Fruit fly (Drosophila melanogaster) whole organism, embryonic: ENCODE data around the gene CG11858.

ENCODE experiments used
- B-H2 ChIP-seq: fragments of 200-800 bp; sonication (Bioruptor generic); optimal IDR thresholded peaks from 2 replicates; lab custom pipeline; 2018; ENCODE audit warnings: missing biosample characterization, mild to moderate bottlenecking, missing genetic modification characterization
- Bdp1 ChIP-seq: fragments of 200-800 bp; sonication (Bioruptor generic); optimal IDR thresholded peaks from 3 replicates; lab custom pipeline; 2016; ENCODE audit warnings: missing biosample characterization, missing genetic modification characterization
- CG10209 ChIP-seq: fragments of 200-800 bp; sonication (Bioruptor generic); optimal IDR thresholded peaks from 3 replicates; lab custom pipeline; 2017; ENCODE audit warnings: missing biosample characterization, mild to moderate bottlenecking, missing genetic modification characterization, missing genetic modification reagents
- CG10462 ChIP-seq: fragments of 200-800 bp; sonication (Bioruptor generic); optimal IDR thresholded peaks from 2 replicates; lab custom pipeline; 2016; ENCODE audit warnings: missing biosample characterization, missing genetic modification characterization
- CG15479 ChIP-seq: fragments of 200-800 bp; sonication (Bioruptor generic); optimal IDR thresholded peaks from 3 replicates; lab custom pipeline; 2019; ENCODE audit warnings: missing biosample characterization, mild to moderate bottlenecking, missing genetic modification characterization, moderate library complexity
- CG17802 ChIP-seq: fragments of 200-800 bp; sonication (Bioruptor generic); optimal IDR thresholded peaks from 2 replicates; lab custom pipeline; 2018; ENCODE audit warnings: missing biosample characterization, mild to moderate bottlenecking, missing genetic modification characterization, moderate library complexity
- CG17912 ChIP-seq: fragments of 200-800 bp; sonication (Bioruptor generic); optimal IDR thresholded peaks from 2 replicates; lab custom pipeline; 2018; ENCODE audit warnings: missing biosample characterization, mild to moderate bottlenecking, missing genetic modification characterization
- CG30431 ChIP-seq: fragments of 200-800 bp; sonication (Bioruptor generic); optimal IDR thresholded peaks from 2 replicates; lab custom pipeline; 2017; ENCODE audit warnings: missing biosample characterization, missing genetic modification characterization
- CG4360 ChIP-seq: fragments of 200-800 bp; sonication (Bioruptor generic); IDR thresholded peaks from 2 replicates; pipeline ENCODE4 v1.3.6; 2022; ENCODE audit warnings: missing biosample characterization, missing genetic modification characterization
- CG5245 ChIP-seq: fragments of 200-800 bp; sonication (Bioruptor generic); optimal IDR thresholded peaks from 3 replicates; lab custom pipeline; 2016; ENCODE audit warnings: missing biosample characterization, missing genetic modification characterization
- CG6272 ChIP-seq: fragments of 200-800 bp; sonication (Bioruptor generic); IDR thresholded peaks from 2 replicates; pipeline ENCODE4 v1.3.6; 2022; ENCODE audit warnings: missing biosample characterization, missing genetic modification characterization
- CG6689 ChIP-seq: fragments of 200-800 bp; sonication (Bioruptor generic); IDR thresholded peaks from 2 replicates; pipeline ENCODE4 v1.3.6; 2022; ENCODE audit warnings: missing biosample characterization, missing genetic modification characterization
- CG7928 ChIP-seq: fragments of 200-800 bp; sonication (Bioruptor generic); optimal IDR thresholded peaks from 2 replicates; lab custom pipeline; 2017; ENCODE audit warnings: missing biosample characterization, mild to moderate bottlenecking, missing genetic modification characterization
- CG9876 ChIP-seq: fragments of 200-800 bp; sonication (Bioruptor generic); optimal IDR thresholded peaks from 2 replicates; lab custom pipeline; 2016; ENCODE audit warnings: missing biosample characterization, missing genetic modification characterization
- CG9932 ChIP-seq: fragments of 200-800 bp; sonication (Bioruptor generic); IDR thresholded peaks from 2 replicates; pipeline ENCODE4 v1.3.6; 2022; ENCODE audit warnings: missing biosample characterization, missing genetic modification characterization
- D ChIP-seq, 2 experiments: fragments of 200-800 bp in 1 of 2; fragments of >200 bp in 1 of 2; sonication (Bioruptor generic) in 1 of 2; optimal IDR thresholded peaks; 2 replicates in 1 of 2; 3 replicates in 1 of 2; lab custom pipeline; 2017; ENCODE audit warnings: mild to moderate bottlenecking in 1 of 2, missing biosample characterization in 1 of 2, missing genetic modification characterization in 1 of 2, missing genetic modification reagents in 1 of 2
- Dek ChIP-seq: fragments of 200-800 bp; sonication (Bioruptor generic); optimal IDR thresholded peaks from 3 replicates; lab custom pipeline; 2019; ENCODE audit warnings: missing biosample characterization, mild to moderate bottlenecking, missing genetic modification characterization, moderate library complexity
- Gug ChIP-seq: fragments of 200-800 bp; sonication (Bioruptor generic); IDR thresholded peaks from 4 replicates; pipeline ENCODE4 v1.3.6; 2022; ENCODE audit warnings: missing biosample characterization, missing genetic modification characterization
- H2.0 ChIP-seq: fragments of 200-800 bp; sonication (Bioruptor generic); IDR thresholded peaks from 2 replicates; pipeline ENCODE4 v1.3.6; 2022; ENCODE audit warnings: missing biosample characterization, missing genetic modification characterization
- Hr3 ChIP-seq: fragments of 200-800 bp; sonication (Bioruptor generic); optimal IDR thresholded peaks from 3 replicates; lab custom pipeline; 2016; ENCODE audit warnings: missing biosample characterization, missing genetic modification characterization
- NC2α ChIP-seq: fragments of 200-800 bp; sonication (Bioruptor generic); optimal IDR thresholded peaks from 2 replicates; lab custom pipeline; 2016; ENCODE audit warnings: missing biosample characterization, missing genetic modification characterization
- NC2β ChIP-seq: fragments of 200-800 bp; sonication (Bioruptor generic); optimal IDR thresholded peaks from 2 replicates; lab custom pipeline; 2016; ENCODE audit warnings: missing biosample characterization, missing genetic modification characterization
- NFAT ChIP-seq: fragments of 200-800 bp; sonication (Bioruptor generic); IDR thresholded peaks from 2 replicates; pipeline ENCODE4 v1.3.6; 2022; ENCODE audit warnings: missing biosample characterization, missing genetic modification characterization
- Pdp1 ChIP-seq, 2 experiments: fragments of 200-800 bp; sonication (Bioruptor generic); optimal IDR thresholded peaks; 3 replicates each; lab custom pipeline; 2016; ENCODE audit warnings: missing biosample characterization in 2 of 2, missing genetic modification characterization in 2 of 2, mild to moderate bottlenecking in 1 of 2, moderate library complexity in 1 of 2
- Usf ChIP-seq: fragments of 200-800 bp; sonication (Bioruptor generic); optimal IDR thresholded peaks from 2 replicates; lab custom pipeline; 2017; ENCODE audit warnings: missing genotype, missing biosample characterization, missing genetic modification characterization
- Xrp1 ChIP-seq: fragments of 200-800 bp; sonication (Bioruptor generic); IDR thresholded peaks from 2 replicates; pipeline ENCODE4 v1.3.6; 2022; ENCODE audit warnings: missing biosample characterization, missing genetic modification characterization
- YL-1 ChIP-seq: fragments of 200-800 bp; sonication (Bioruptor generic); optimal IDR thresholded peaks from 3 replicates; lab custom pipeline; 2017; ENCODE audit warnings: missing biosample characterization, mild to moderate bottlenecking, missing genetic modification characterization
- bcd ChIP-seq: fragments of 200-800 bp; sonication (Bioruptor generic); optimal IDR thresholded peaks from 2 replicates; lab custom pipeline; 2017; ENCODE audit warnings: missing biosample characterization, mild to moderate bottlenecking, missing genetic modification characterization
- br ChIP-seq: fragments of >200 bp; optimal IDR thresholded peaks from 2 replicates; lab custom pipeline; 2017
- bsh ChIP-seq, 2 experiments: fragments of 200-800 bp; sonication (Bioruptor generic); optimal IDR thresholded peaks; 2 replicates each; lab custom pipeline; 2017 to 2018; ENCODE audit warnings: mild to moderate bottlenecking in 2 of 2, missing biosample characterization in 2 of 2, missing genetic modification characterization in 2 of 2, moderate library complexity in 1 of 2
- cad ChIP-seq: fragments of >200 bp; optimal IDR thresholded peaks from 2 replicates; lab custom pipeline; 2017; ENCODE audit warnings: missing biosample characterization, missing genetic modification characterization
- cg ChIP-seq: fragments of 200-800 bp; sonication (Bioruptor generic); optimal IDR thresholded peaks from 3 replicates; lab custom pipeline; 2019; ENCODE audit warnings: missing biosample characterization, mild to moderate bottlenecking, missing genetic modification characterization, moderate library complexity
- dysf ChIP-seq: fragments of 200-800 bp; sonication (Bioruptor generic); IDR thresholded peaks from 3 replicates; pipeline ENCODE4 v1.3.6; 2022; ENCODE audit warnings: missing biosample characterization, missing genetic modification characterization
- en ChIP-seq: fragments of 200-800 bp; sonication (Bioruptor generic); optimal IDR thresholded peaks from 2 replicates; lab custom pipeline; 2016; ENCODE audit warnings: missing biosample characterization, missing genetic modification characterization
- ewg ChIP-seq: fragments of 200-800 bp; sonication (Bioruptor generic); optimal IDR thresholded peaks from 3 replicates; lab custom pipeline; 2017; ENCODE audit warnings: mild to moderate bottlenecking, missing biosample characterization, missing genetic modification reagents, missing genetic modification characterization
- fu2 ChIP-seq: fragments of 200-800 bp; sonication (Bioruptor generic); optimal IDR thresholded peaks from 2 replicates; lab custom pipeline; 2016; ENCODE audit warnings: missing biosample characterization, missing genetic modification characterization
- hb ChIP-seq: fragments of 200-800 bp; sonication (Bioruptor generic); IDR thresholded peaks from 3 replicates; pipeline ENCODE4 v1.3.6; 2022; ENCODE audit warnings: missing biosample characterization, missing genetic modification characterization; ENCODE audit not compliant: partially characterized antibody
- inv ChIP-seq: fragments of 200-800 bp; sonication (Bioruptor generic); IDR thresholded peaks from 2 replicates; pipeline ENCODE4 v1.3.6; 2022; ENCODE audit warnings: missing biosample characterization, missing genetic modification characterization; ENCODE audit not compliant: partially characterized antibody
- mirr ChIP-seq: fragments of 200-800 bp; sonication (Bioruptor generic); optimal IDR thresholded peaks from 3 replicates; lab custom pipeline; 2018; ENCODE audit warnings: missing biosample characterization, mild to moderate bottlenecking, missing genetic modification characterization
- pb ChIP-seq: fragments of 200-800 bp; sonication (Bioruptor generic); optimal IDR thresholded peaks from 3 replicates; lab custom pipeline; 2016; ENCODE audit warnings: missing biosample characterization, missing genetic modification characterization
- pho ChIP-seq: fragments of 200-800 bp; sonication (Bioruptor generic); optimal IDR thresholded peaks from 2 replicates; lab custom pipeline; 2016; ENCODE audit warnings: missing biosample characterization, missing genetic modification characterization
- pita ChIP-seq: fragments of 200-800 bp; sonication (Bioruptor generic); optimal IDR thresholded peaks from 2 replicates; lab custom pipeline; 2017; ENCODE audit warnings: missing biosample characterization, mild to moderate bottlenecking, missing genetic modification characterization
- ranshi ChIP-seq: fragments of 200-800 bp; sonication (Bioruptor generic); IDR thresholded peaks from 2 replicates; pipeline ENCODE4 v1.3.6; 2022; ENCODE audit warnings: missing biosample characterization, missing genetic modification characterization
- repo ChIP-seq: fragments of 200-800 bp; sonication (Bioruptor generic); optimal IDR thresholded peaks from 2 replicates; lab custom pipeline; 2016; ENCODE audit warnings: missing biosample characterization, missing genetic modification characterization
- sd ChIP-seq: fragments of 200-800 bp; sonication (Bioruptor generic); optimal IDR thresholded peaks from 3 replicates; lab custom pipeline; 2018; ENCODE audit warnings: missing biosample characterization, mild to moderate bottlenecking, missing genetic modification characterization, moderate library complexity
- slp2 ChIP-seq: fragments of 200-800 bp; sonication (Bioruptor generic); optimal IDR thresholded peaks from 2 replicates; lab custom pipeline; 2016; ENCODE audit warnings: missing biosample characterization, missing genetic modification characterization
- sna ChIP-seq: fragments of 200-800 bp; sonication (Bioruptor generic); IDR thresholded peaks from 2 replicates; pipeline ENCODE4 v1.3.6; 2022; ENCODE audit warnings: missing biosample characterization, missing genetic modification characterization; ENCODE audit not compliant: partially characterized antibody
- vfl ChIP-seq: fragments of 200-800 bp; sonication (Bioruptor generic); optimal IDR thresholded peaks from 2 replicates; lab custom pipeline; 2016; ENCODE audit warnings: missing biosample characterization, missing genetic modification characterization
- wdn ChIP-seq: fragments of 200-800 bp; sonication (Bioruptor generic); IDR thresholded peaks from 2 replicates; pipeline ENCODE4 v1.3.6; 2022; ENCODE audit warnings: missing biosample characterization, missing genetic modification characterization
- zen2 ChIP-seq: fragments of 200-800 bp; sonication (Bioruptor generic); IDR thresholded peaks from 3 replicates; pipeline ENCODE4 v1.3.6; 2022; ENCODE audit warnings: missing biosample characterization, missing genetic modification characterization; ENCODE audit not compliant: partially characterized antibody

CG11858 gene

DNA sequence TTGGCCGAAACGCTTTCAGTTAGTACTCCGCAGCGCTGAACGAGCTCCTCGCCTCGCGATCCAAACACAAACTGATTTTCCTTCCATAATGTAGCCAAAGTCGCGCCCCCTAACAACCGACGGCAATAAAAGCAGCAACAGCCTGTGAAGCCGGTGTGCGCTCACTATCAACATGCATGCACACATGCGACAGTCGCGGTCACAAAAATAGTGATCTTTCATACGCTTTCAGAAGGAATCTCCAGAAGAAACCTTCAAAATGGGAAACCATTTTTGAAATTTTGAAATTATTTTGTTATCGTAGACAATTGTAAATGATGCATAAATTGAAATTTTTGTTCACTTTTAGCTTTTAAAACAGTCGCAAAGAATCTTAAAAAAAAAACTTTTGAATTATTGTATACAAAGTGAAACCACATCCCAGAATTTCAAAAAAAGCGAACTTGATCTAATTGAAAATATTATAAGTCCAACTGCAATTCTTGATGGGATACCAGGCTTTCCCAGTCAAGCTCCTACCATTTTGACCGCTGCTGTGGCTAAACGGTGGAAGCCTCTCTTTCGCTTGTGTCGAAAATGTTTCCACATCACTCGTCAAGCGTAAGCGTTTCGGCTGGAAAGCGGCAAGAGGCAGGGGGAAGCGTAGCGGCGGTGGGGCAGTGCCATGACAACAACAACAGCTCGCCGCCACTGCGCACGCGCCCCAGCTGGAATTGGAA lies 30.1 kb upstream of the CG11858 start, which contains the start of gene Cad96Cb (continued):
- TF ChIP-seq mirr (GFP tag; lab: Kevin White, UChicago) (no peak), NC2α (GFP tag; lab: Kevin White, UChicago) (peak; percentile 62), Pdp1 (GFP tag; optimal IDR thresholded peaks at IDR 0.05; lab: Kevin White, UChicago) (peak; percentile 71 to 81), CG7928 (GFP tag; lab: Kevin White, UChicago) (peak; percentile 7), sd (tag; lab: Kevin White, UChicago) (peak; percentile 20), CG30431 (GFP tag; lab: Kevin White, UChicago) (peak; percentile 68), B-H2 (GFP tag; lab: Kevin White, UChicago) (no peak), repo (GFP tag; lab: Kevin White, UChicago) (peak; percentile 25), bsh (GFP tag; optimal IDR thresholded peaks at IDR 0.05; lab: Kevin White, UChicago) (peak; percentile 84 to 91), CG17912 (GFP tag; lab: Kevin White, UChicago) (no peak), Bdp1 (GFP tag; lab: Kevin White, UChicago) (peak; percentile 58), sna (no peak), vfl (no peak), dysf (peak; percentile 73), Hr3 (GFP tag; lab: Kevin White, UChicago) (peak; percentile 79), ewg (GFP tag; lab: Kevin White, UChicago) (peak; percentile 75), pho (peak; percentile 63), Usf (peak; percentile 56), en (peak; percentile 66), cad (GFP tag; lab: Kevin White, UChicago) (no peak), wdn (GFP tag; lab: Robert Waterston, UW) (no peak), zen2 (no peak), br (lab: Kevin White, UChicago) (no peak), Dek (tag; lab: Kevin White, UChicago) (peak; percentile 46), NFAT (GFP tag; lab: Robert Waterston, UW) (no peak), CG17802 (tag; lab: Kevin White, UChicago) (peak; percentile 66), CG15479 (no peak), CG4360 (peak; percentile 94), D (optimal IDR thresholded peaks at IDR 0.05; lab: Kevin White, UChicago) (no peak), D (GFP tag; optimal IDR thresholded peaks at IDR 0.05; lab: Kevin White, UChicago) (peak; percentile 92), YL-1 (GFP tag; lab: Kevin White, UChicago) (peak; percentile 9), CG6272 (no peak), H2.0 (GFP tag; lab: Robert Waterston, UW) (peak; percentile 38; the same call in 1 of the 2 replicates), pb (GFP tag; lab: Kevin White, UChicago) (peak; percentile 78), slp2 (peak; percentile 82), cg (GFP tag; lab: Kevin White, UChicago) (no peak), CG10209 (GFP tag; lab: Kevin White, UChicago) (peak; percentile 85), hb (GFP tag; lab: Robert Waterston, UW) (no peak), Gug (GFP tag; lab: Robert Waterston, UW) (peak; percentile 36; the same call in 2 of the 4 replicates), CG9876 (GFP tag; lab: Kevin White, UChicago) (peak; percentile 27), Xrp1 (GFP tag; lab: Robert Waterston, UW) (peak; percentile 77), CG10462 (GFP tag; lab: Kevin White, UChicago) (peak; percentile 72), CG5245 (GFP tag; lab: Kevin White, UChicago) (peak; percentile 82), ranshi (GFP tag; lab: Robert Waterston, UW) (peak; percentile 38; the same call in 1 of the 2 replicates), fu2 (GFP tag; lab: Kevin White, UChicago) (peak; percentile 29), CG6689 (GFP tag; lab: Robert Waterston, UW) (peak; percentile 81), pita (GFP tag; lab: Kevin White, UChicago) (no peak), NC2β (GFP tag; lab: Kevin White, UChicago) (peak; percentile 73), CG9932 (GFP tag; lab: Robert Waterston, UW) (no peak), inv (GFP tag; lab: Robert Waterston, UW) (no peak), bcd (GFP tag; lab: Kevin White, UChicago) (peak; percentile 84)
